Worm (Caenorhabditis elegans): ENCODE measurements around the gene C31E10.11.

ce11 chrX:14028492-14028891 lies 37.9 kb upstream of the C31E10.11 start:
- TF ChIP-seq nhr-28 (tag; optimal IDR thresholded peaks at IDR 0.05) (no peak), zip-8 (tag; optimal IDR thresholded peaks at IDR 0.05) (no peak), mep-1 (tag; optimal IDR thresholded peaks at IDR 0.05) (no peak), ztf-11 (tag; optimal IDR thresholded peaks at IDR 0.05) (no peak), elt-3 (tag; optimal IDR thresholded peaks at IDR 0.05) (no peak), unc-62 (GFP tag; optimal IDR thresholded peaks at IDR 0.05) (no peak)
